Fruit fly (Drosophila melanogaster) whole organism: ENCODE measurements around the gene Rh50.

Experiments
- CG8478 ChIP-seq: fragments of >200 bp; optimal IDR thresholded peaks from 2 replicates; lab custom pipeline; 2018; ENCODE audit warnings: inconsistent platforms
- Dll ChIP-seq: fragments of >200 bp; optimal IDR thresholded peaks from 2 replicates; lab custom pipeline; 2017
- EcR ChIP-seq, 2 experiments: fragments of >200 bp; optimal IDR thresholded peaks; 2 replicates each; lab custom pipeline; 2017; ENCODE audit warnings: missing biosample characterization in 2 of 2, missing genetic modification characterization in 2 of 2, missing genetic modification reagents in 2 of 2
- pan ChIP-seq: fragments of >200 bp; optimal IDR thresholded peaks from 2 replicates; lab custom pipeline; 2017
- psq ChIP-seq: fragments of >200 bp; optimal IDR thresholded peaks from 2 replicates; lab custom pipeline; 2017
- usp ChIP-seq: fragments of >200 bp; optimal IDR thresholded peaks from 2 replicates; lab custom pipeline; 2017; ENCODE audit warnings: missing biosample characterization, missing genetic modification characterization, mixed read lengths

The Rh50 gene

dm6 chr3L:4910068-4910467, at the start of gene Rh50:
Gene Rh50, plus strand, starts transcription at chr3L:4910368.
- TF ChIP-seq Dll (lab: Kevin White, UChicago) (no peak), psq (no peak), EcR (GFP tag; optimal IDR thresholded peaks at IDR 0.05; lab: Kevin White, UChicago) (no peak), usp (no peak)

dm6 chr3L:4860370-4860769, 49.8 kb upstream of the Rh50 start, which contains the start of gene CG32235:
Gene CG32235, minus strand, starts transcription at chr3L:4860470.
- no peak for TF ChIP-seq usp
- TF ChIP-seq pan (lab: Kevin White, UChicago) = no peak
- TF ChIP-seq CG8478 (lab: Kevin White, UChicago) = no peak
- no peak for TF ChIP-seq EcR (GFP tag; optimal IDR thresholded peaks at IDR 0.05; lab: Kevin White, UChicago)

- TF ChIP-seq EcR (GFP tag; optimal IDR thresholded peaks at IDR 0.05; lab: Kevin White, UChicago) (no peak), psq (no peak), Dll (lab: Kevin White, UChicago) (no peak), CG8478 (lab: Kevin White, UChicago) (no peak), pan (lab: Kevin White, UChicago) (no peak), usp (no peak)
These were observed 49.2 kb upstream of the Rh50 start, which contains the start of gene Dnah3 for dm6 chr3L:4860969-4861368. Gene Dnah3, plus strand, starts transcription at chr3L:4861269.

- no peak for TF ChIP-seq Dll (lab: Kevin White, UChicago)
- no peak for TF ChIP-seq pan (lab: Kevin White, UChicago)
- no peak for TF ChIP-seq CG8478 (lab: Kevin White, UChicago)
- no peak for TF ChIP-seq EcR (GFP tag; optimal IDR thresholded peaks at IDR 0.05; lab: Kevin White, UChicago)
- no peak for TF ChIP-seq psq
- TF ChIP-seq usp = no peak
These were observed 13.6 kb upstream of the Rh50 start, which contains the start of gene CG13705 for dm6 chr3L:4896564-4896963. Gene CG13705, plus strand, starts transcription at chr3L:4896864.

- no peak for TF ChIP-seq CG8478 (lab: Kevin White, UChicago)
- TF ChIP-seq pan (lab: Kevin White, UChicago) = no peak
- TF ChIP-seq Dll (lab: Kevin White, UChicago) = no peak
- TF ChIP-seq usp = no peak
- TF ChIP-seq psq = no peak
- TF ChIP-seq EcR (GFP tag; optimal IDR thresholded peaks at IDR 0.05; lab: Kevin White, UChicago) = no peak
These were observed 11.5 kb upstream of the Rh50 start, which contains the start of gene hoka for dm6 chr3L:4898647-4899046. Gene hoka, plus strand, starts transcription at chr3L:4898900.

- no peak for TF ChIP-seq pan (lab: Kevin White, UChicago)
- no peak for TF ChIP-seq Dll (lab: Kevin White, UChicago)
- no peak for TF ChIP-seq usp
- no peak for TF ChIP-seq EcR (GFP tag; optimal IDR thresholded peaks at IDR 0.05; lab: Kevin White, UChicago)
- no peak for TF ChIP-seq CG8478 (lab: Kevin White, UChicago)
- TF ChIP-seq psq = no peak
These were observed 11.1 kb upstream of the Rh50 start for dm6 chr3L:4899117-4899516.

dm6 chr3L:4920935-4921334, 10.8 kb downstream of the Rh50 start:
- TF ChIP-seq psq (no peak), CG8478 (lab: Kevin White, UChicago) (no peak), pan (lab: Kevin White, UChicago) (no peak), usp (no peak), EcR (GFP tag; optimal IDR thresholded peaks at IDR 0.05; lab: Kevin White, UChicago) (no peak), Dll (lab: Kevin White, UChicago) (no peak)

dm6 chr3L:4924612-4925011, 14.4 kb downstream of the Rh50 start:
- TF ChIP-seq psq (no peak), pan (lab: Kevin White, UChicago) (no peak), CG8478 (lab: Kevin White, UChicago) (no peak), Dll (lab: Kevin White, UChicago) (no peak), usp (no peak), EcR (GFP tag; optimal IDR thresholded peaks at IDR 0.05; lab: Kevin White, UChicago) (no peak)

dm6 chr3L:4929781-4930180, 19.6 kb downstream of the Rh50 start:
- TF ChIP-seq psq = no peak
- no peak for TF ChIP-seq Dll (lab: Kevin White, UChicago)
- TF ChIP-seq usp = no peak
- TF ChIP-seq CG8478 (lab: Kevin White, UChicago) = no peak
- TF ChIP-seq EcR (GFP tag; optimal IDR thresholded peaks at IDR 0.05; lab: Kevin White, UChicago) = no peak
- TF ChIP-seq pan (lab: Kevin White, UChicago) = no peak

- TF ChIP-seq EcR (GFP tag; optimal IDR thresholded peaks at IDR 0.05; lab: Kevin White, UChicago) (no peak), usp (no peak), pan (lab: Kevin White, UChicago) (no peak), Dll (lab: Kevin White, UChicago) (no peak), psq (no peak), CG8478 (lab: Kevin White, UChicago) (no peak)
These were observed 56.6 kb downstream of the Rh50 start for dm6 chr3L:4966749-4967148.

- no peak for TF ChIP-seq pan (lab: Kevin White, UChicago)
- TF ChIP-seq Dll (lab: Kevin White, UChicago) = no peak
- no peak for TF ChIP-seq psq
- TF ChIP-seq usp = no peak
- no peak for TF ChIP-seq CG8478 (lab: Kevin White, UChicago)
- TF ChIP-seq EcR (GFP tag; optimal IDR thresholded peaks at IDR 0.05; lab: Kevin White, UChicago) = no peak
These were observed 59.2 kb downstream of the Rh50 start for dm6 chr3L:4969328-4969727.
